Fruit fly (Drosophila melanogaster) Kc167 (cell line): Measurements from ENCODE around the gene Rok.

Experiments used
- Myc ChIP-seq: fragments of >200 bp; optimal IDR thresholded peaks from 2 replicates; lab custom pipeline; 2017; ENCODE audit warnings: missing external identifiers
- Sin3A ChIP-seq: fragments of >200 bp; optimal IDR thresholded peaks from 2 replicates; lab custom pipeline; 2018; ENCODE audit warnings: missing external identifiers
- h ChIP-seq: fragments of >200 bp; optimal IDR thresholded peaks from 3 replicates; lab custom pipeline; 2018; ENCODE audit warnings: missing external identifiers
- insv ChIP-seq: fragments of >200 bp; optimal IDR thresholded peaks from 3 replicates; lab custom pipeline; 2018; ENCODE audit warnings: missing external identifiers
- psq ChIP-seq: fragments of >200 bp; optimal IDR thresholded peaks from 2 replicates; lab custom pipeline; 2017; ENCODE audit warnings: missing external identifiers

dm6 chrX:16645472-16645871 lies 8.3 kb upstream of the Rok start:
- TF ChIP-seq Myc (lab: Kevin White, UChicago) (no peak), Sin3A (no peak), psq (lab: Kevin White, UChicago) (no peak), h (lab: Kevin White, UChicago) (no peak), insv (lab: Kevin White, UChicago) (no peak)
